Fruit fly (Drosophila melanogaster) whole organism, embryonic: ENCODE results near the gene pck.

Source experiments
- Abd-B ChIP-seq: fragments of 200-800 bp; sonication (Bioruptor generic); optimal IDR thresholded peaks from 2 replicates; lab custom pipeline; 2018; ENCODE audit warnings: missing biosample characterization, mild to moderate bottlenecking, missing genetic modification characterization, moderate library complexity
- Atf-2 ChIP-seq: fragments of 200-800 bp; sonication (Bioruptor generic); optimal IDR thresholded peaks from 2 replicates; lab custom pipeline; 2016; ENCODE audit warnings: missing biosample characterization, missing genetic modification characterization
- B-H2 ChIP-seq: fragments of 200-800 bp; sonication (Bioruptor generic); optimal IDR thresholded peaks from 2 replicates; lab custom pipeline; 2018; ENCODE audit warnings: missing biosample characterization, mild to moderate bottlenecking, missing genetic modification characterization
- Blimp-1 ChIP-seq: fragments of 200-800 bp; sonication (Bioruptor generic); optimal IDR thresholded peaks from 3 replicates; lab custom pipeline; 2018; ENCODE audit warnings: missing biosample characterization, missing genetic modification characterization, mild to moderate bottlenecking, moderate library complexity, missing genetic modification reagents
- CG10565 ChIP-seq: fragments of 200-800 bp; sonication (Bioruptor generic); optimal IDR thresholded peaks from 3 replicates; lab custom pipeline; 2016; ENCODE audit warnings: missing biosample characterization, mild to moderate bottlenecking, missing genetic modification characterization
- CG11504 ChIP-seq: fragments of 200-800 bp; sonication (Bioruptor generic); optimal IDR thresholded peaks from 3 replicates; lab custom pipeline; 2019; ENCODE audit warnings: missing biosample characterization, mild to moderate bottlenecking, missing genetic modification characterization, moderate library complexity
- CG11560 ChIP-seq: fragments of 200-800 bp; sonication (Bioruptor generic); IDR thresholded peaks from 3 replicates; pipeline ENCODE4 v1.3.6; 2022; ENCODE audit warnings: missing biosample characterization, missing genetic modification characterization
- CG12219 ChIP-seq: fragments of 200-800 bp; sonication (Bioruptor generic); optimal IDR thresholded peaks from 3 replicates; lab custom pipeline; 2018; ENCODE audit warnings: missing biosample characterization, mild to moderate bottlenecking, missing genetic modification characterization
- CG1233 ChIP-seq: fragments of 200-800 bp; sonication (Bioruptor generic); optimal IDR thresholded peaks from 4 replicates; lab custom pipeline; 2018; ENCODE audit warnings: missing biosample characterization, mild to moderate bottlenecking, missing genetic modification characterization
- CG13624 ChIP-seq: fragments of 200-800 bp; sonication (Bioruptor generic); optimal IDR thresholded peaks from 2 replicates; lab custom pipeline; 2016; ENCODE audit warnings: missing biosample characterization, missing genetic modification characterization
- CG16779 ChIP-seq: fragments of 200-800 bp; sonication (Bioruptor generic); IDR thresholded peaks from 2 replicates; pipeline ENCODE4 v1.3.6; 2022; ENCODE audit warnings: missing biosample characterization, missing genetic modification characterization
- CG17361 ChIP-seq: fragments of 200-800 bp; sonication (Bioruptor generic); IDR thresholded peaks from 3 replicates; pipeline ENCODE4 v1.3.6; 2022; ENCODE audit warnings: missing biosample characterization, missing genetic modification characterization
- CG17612 ChIP-seq: fragments of 200-800 bp; sonication (Bioruptor generic); IDR thresholded peaks from 2 replicates; pipeline ENCODE4 v1.3.6; 2022; ENCODE audit warnings: missing biosample characterization, missing genetic modification characterization
- CG1792 ChIP-seq: fragments of 200-800 bp; sonication (Bioruptor generic); optimal IDR thresholded peaks from 2 replicates; lab custom pipeline; 2016; ENCODE audit warnings: missing biosample characterization, missing genetic modification characterization
- CG18764 ChIP-seq: fragments of 200-800 bp; sonication (Bioruptor generic); optimal IDR thresholded peaks from 3 replicates; lab custom pipeline; 2016; ENCODE audit warnings: missing biosample characterization, missing genetic modification characterization
- CG2875 ChIP-seq: fragments of 200-800 bp; sonication (Bioruptor generic); optimal IDR thresholded peaks from 2 replicates; lab custom pipeline; 2017; ENCODE audit warnings: missing biosample characterization, mild to moderate bottlenecking, missing genetic modification characterization, missing genetic modification reagents
- CG3407 ChIP-seq: fragments of 200-800 bp; sonication (Bioruptor generic); optimal IDR thresholded peaks from 2 replicates; lab custom pipeline; 2018; ENCODE audit warnings: missing biosample characterization, mild to moderate bottlenecking, missing genetic modification characterization
- CG3995 ChIP-seq: fragments of 200-800 bp; sonication (Bioruptor generic); optimal IDR thresholded peaks from 3 replicates; lab custom pipeline; 2016; ENCODE audit warnings: missing biosample characterization, missing genetic modification characterization
- CG4424 ChIP-seq: fragments of 200-800 bp; sonication (Bioruptor generic); optimal IDR thresholded peaks from 3 replicates; lab custom pipeline; 2016; ENCODE audit warnings: missing biosample characterization, missing genetic modification characterization
- CG4617 ChIP-seq: fragments of 200-800 bp; sonication (Bioruptor generic); optimal IDR thresholded peaks from 3 replicates; lab custom pipeline; 2016; ENCODE audit warnings: missing biosample characterization, missing genetic modification characterization, borderline replicate concordance
- CG7271 ChIP-seq: fragments of 200-800 bp; sonication (Bioruptor generic); optimal IDR thresholded peaks from 2 replicates; lab custom pipeline; 2018; ENCODE audit warnings: missing biosample characterization, mild to moderate bottlenecking, missing genetic modification characterization, moderate library complexity
- CG7556 ChIP-seq: fragments of 200-800 bp; sonication (Bioruptor generic); optimal IDR thresholded peaks from 2 replicates; lab custom pipeline; 2017; ENCODE audit warnings: missing biosample characterization, mild to moderate bottlenecking, missing genetic modification characterization
- CHES-1-like ChIP-seq: fragments of 200-800 bp; sonication (Bioruptor generic); optimal IDR thresholded peaks from 2 replicates; lab custom pipeline; 2016; ENCODE audit warnings: missing biosample characterization, missing genetic modification characterization
- CTCF ChIP-seq: fragments of 200-800 bp; sonication (Bioruptor generic); optimal IDR thresholded peaks from 2 replicates; lab custom pipeline; 2017; ENCODE audit warnings: missing biosample characterization, mild to moderate bottlenecking, missing genetic modification characterization, moderate library complexity
- Camta ChIP-seq: fragments of 200-800 bp; sonication (Bioruptor generic); optimal IDR thresholded peaks from 2 replicates; lab custom pipeline; 2016; ENCODE audit warnings: missing biosample characterization, missing genetic modification characterization
- D ChIP-seq, 2 experiments: fragments of 200-800 bp in 1 of 2; fragments of >200 bp in 1 of 2; sonication (Bioruptor generic) in 1 of 2; optimal IDR thresholded peaks; 2 replicates in 1 of 2; 3 replicates in 1 of 2; lab custom pipeline; 2017; ENCODE audit warnings: mild to moderate bottlenecking in 1 of 2, missing biosample characterization in 1 of 2, missing genetic modification characterization in 1 of 2, missing genetic modification reagents in 1 of 2
- Eip74EF ChIP-seq, 2 experiments: fragments of 200-800 bp in 1 of 2; fragments of >200 bp in 1 of 2; sonication (Bioruptor generic) in 1 of 2; optimal IDR thresholded peaks; 2 replicates each; lab custom pipeline; 2017 to 2019; ENCODE audit warnings: missing biosample characterization in 2 of 2, missing genetic modification characterization in 2 of 2, mild to moderate bottlenecking in 1 of 2, moderate library complexity in 1 of 2
- Ets65A ChIP-seq: fragments of 200-800 bp; sonication (Bioruptor generic); peaks from one replicate; lab custom pipeline; 2016; ENCODE audit warnings: missing biosample characterization, missing genetic modification characterization
- Hr3 ChIP-seq: fragments of 200-800 bp; sonication (Bioruptor generic); optimal IDR thresholded peaks from 3 replicates; lab custom pipeline; 2016; ENCODE audit warnings: missing biosample characterization, missing genetic modification characterization
- Neu2 ChIP-seq: fragments of 200-800 bp; sonication (Bioruptor generic); optimal IDR thresholded peaks from 3 replicates; lab custom pipeline; 2016; ENCODE audit warnings: missing biosample characterization, missing genetic modification characterization, borderline replicate concordance
- Oaz ChIP-seq: fragments of 200-800 bp; sonication (Bioruptor generic); IDR thresholded peaks from 2 replicates; pipeline ENCODE4 v1.3.6; 2022; ENCODE audit warnings: missing biosample characterization, missing genetic modification characterization
- ap ChIP-seq: fragments of 200-800 bp; sonication (Bioruptor generic); IDR thresholded peaks from 2 replicates; pipeline ENCODE4 v1.3.6; 2022; ENCODE audit warnings: missing biosample characterization, missing genetic modification characterization
- btn ChIP-seq: fragments of 200-800 bp; sonication (Bioruptor generic); optimal IDR thresholded peaks from 2 replicates; lab custom pipeline; 2016; ENCODE audit warnings: missing biosample characterization, missing genetic modification characterization
- cad ChIP-seq: fragments of >200 bp; optimal IDR thresholded peaks from 2 replicates; lab custom pipeline; 2017; ENCODE audit warnings: missing biosample characterization, missing genetic modification characterization
- cas ChIP-seq: fragments of 200-800 bp; sonication (Bioruptor generic); IDR thresholded peaks from 2 replicates; pipeline ENCODE4 v1.3.6; 2022; ENCODE audit warnings: missing biosample characterization, missing genetic modification characterization
- corto ChIP-seq: fragments of 200-800 bp; sonication (Bioruptor generic); optimal IDR thresholded peaks from 2 replicates; lab custom pipeline; 2016; ENCODE audit warnings: missing biosample characterization, mild to moderate bottlenecking, missing genetic modification characterization, moderate library complexity
- crc ChIP-seq: fragments of 200-800 bp; sonication (Bioruptor generic); optimal IDR thresholded peaks from 2 replicates; lab custom pipeline; 2016; ENCODE audit warnings: missing biosample characterization, missing genetic modification characterization
- dmrt11E ChIP-seq: fragments of 200-800 bp; sonication (Bioruptor generic); optimal IDR thresholded peaks from 3 replicates; lab custom pipeline; 2018; ENCODE audit warnings: missing biosample characterization, mild to moderate bottlenecking, missing genetic modification characterization, moderate library complexity
- gfzf ChIP-seq: fragments of 200-800 bp; sonication (Bioruptor generic); optimal IDR thresholded peaks from 2 replicates; lab custom pipeline; 2016; ENCODE audit warnings: missing biosample characterization, mild to moderate bottlenecking, missing genetic modification characterization, moderate library complexity
- grn ChIP-seq: fragments of 200-800 bp; sonication (Bioruptor generic); optimal IDR thresholded peaks from 3 replicates; lab custom pipeline; 2017; ENCODE audit warnings: missing biosample characterization, missing genetic modification characterization
- jing ChIP-seq: fragments of 200-800 bp; sonication (Bioruptor generic); optimal IDR thresholded peaks from 2 replicates; lab custom pipeline; 2018; ENCODE audit warnings: missing biosample characterization, mild to moderate bottlenecking, missing genetic modification characterization
- maf-S ChIP-seq: fragments of 200-800 bp; sonication (Bioruptor generic); optimal IDR thresholded peaks from 2 replicates; lab custom pipeline; 2016; ENCODE audit warnings: missing biosample characterization, missing genetic modification characterization
- nerfin-2 ChIP-seq: fragments of 200-800 bp; sonication (Bioruptor generic); IDR thresholded peaks from 2 replicates; pipeline ENCODE4 v1.3.6; 2022; ENCODE audit warnings: missing biosample characterization, missing genetic modification characterization; ENCODE audit not compliant: partially characterized antibody
- org-1 ChIP-seq: fragments of 200-800 bp; sonication (Bioruptor generic); optimal IDR thresholded peaks from 2 replicates; lab custom pipeline; 2017; ENCODE audit warnings: missing biosample characterization, missing genetic modification characterization
- pan ChIP-seq, 4 experiments: fragments of >200 bp in 3 of 4; fragments of 200-800 bp in 1 of 4; sonication (Bioruptor generic) in 1 of 4; optimal IDR thresholded peaks in 3 of 4; IDR thresholded peaks in 1 of 4; 2 replicates each; pipeline versions ENCODE4 v1.3.6 to Lab custom; 2017 to 2022; ENCODE audit warnings: missing biosample characterization in 2 of 4, missing genetic modification characterization in 2 of 4, mixed read lengths in 1 of 4
- pb ChIP-seq: fragments of 200-800 bp; sonication (Bioruptor generic); optimal IDR thresholded peaks from 3 replicates; lab custom pipeline; 2016; ENCODE audit warnings: missing biosample characterization, missing genetic modification characterization
- pros ChIP-seq: fragments of 200-800 bp; sonication (Bioruptor generic); optimal IDR thresholded peaks from 3 replicates; lab custom pipeline; 2019; ENCODE audit warnings: missing biosample characterization, mild to moderate bottlenecking, missing genetic modification characterization, moderate library complexity
- sd ChIP-seq: fragments of 200-800 bp; sonication (Bioruptor generic); optimal IDR thresholded peaks from 3 replicates; lab custom pipeline; 2018; ENCODE audit warnings: missing biosample characterization, mild to moderate bottlenecking, missing genetic modification characterization, moderate library complexity
- sug ChIP-seq: fragments of 200-800 bp; optimal IDR thresholded peaks from 2 replicates; lab custom pipeline; 2019; ENCODE audit warnings: missing biosample characterization, mild to moderate bottlenecking, missing genetic modification characterization, moderate library complexity
- tll ChIP-seq, 2 experiments: fragments of 200-800 bp in 1 of 2; fragments of >200 bp in 1 of 2; sonication (Bioruptor generic) in 1 of 2; optimal IDR thresholded peaks; 2 replicates each; lab custom pipeline; 2017 to 2019; ENCODE audit warnings: missing biosample characterization in 2 of 2, missing genetic modification characterization in 2 of 2, mild to moderate bottlenecking in 1 of 2, moderate library complexity in 1 of 2

pck gene

DNA sequence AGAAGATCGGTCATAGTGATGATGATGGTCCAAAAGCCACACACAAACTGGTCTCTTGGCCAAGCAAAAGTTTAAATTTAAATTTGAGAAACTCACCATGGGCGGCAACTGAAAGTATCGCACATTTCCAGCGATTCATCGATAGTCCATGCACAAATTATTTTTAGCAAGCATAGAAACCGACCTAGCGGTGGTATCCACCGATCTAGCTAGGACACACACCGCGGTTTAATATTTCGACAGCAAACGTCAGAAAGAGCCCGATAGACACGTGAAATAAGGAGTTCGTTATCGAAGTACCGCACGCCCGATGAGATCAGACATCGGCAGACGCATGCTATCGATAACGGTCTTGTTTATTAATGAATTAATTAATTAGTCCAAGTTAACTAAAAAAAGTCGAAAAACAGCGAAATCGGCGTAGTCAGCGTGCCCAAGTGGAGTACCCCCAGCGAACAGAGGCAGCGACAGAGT, 42.3 kb downstream of the pck start, which contains the start of gene CG14795 (continued):
- TF ChIP-seq gfzf (GFP tag; lab: Kevin White, UChicago) (peak; percentile 89), org-1 (no peak), CG10565 (GFP tag; lab: Kevin White, UChicago) (no peak), cad (GFP tag; lab: Kevin White, UChicago) (no peak), ap (GFP tag; lab: Robert Waterston, UW) (no peak), CG11560 (tag; lab: Robert Waterston, UW) (peak; percentile 69; the same call in 2 of the 3 replicates), nerfin-2 (GFP tag; lab: Robert Waterston, UW) (peak; percentile 93), jing (GFP tag; lab: Kevin White, UChicago) (no peak), Abd-B (peak; percentile 43), Oaz (no peak), crc (GFP tag; lab: Kevin White, UChicago) (no peak), dmrt11E (tag; lab: Kevin White, UChicago) (peak; percentile 8), CHES-1-like (peak; percentile 75), grn (GFP tag; lab: Kevin White, UChicago) (no peak), corto (GFP tag; lab: Kevin White, UChicago) (no peak), Blimp-1 (GFP tag; lab: Kevin White, UChicago) (peak; percentile 4), pb (GFP tag; lab: Kevin White, UChicago) (no peak), cas (GFP tag; lab: Robert Waterston, UW) (peak; percentile 48; the same call in 1 of the 2 replicates), CG17612 (no peak), CG1792 (peak; percentile 66), CG3407 (GFP tag; lab: Kevin White, UChicago) (no peak), Camta (GFP tag; lab: Kevin White, UChicago) (no peak), tll (GFP tag; optimal IDR thresholded peaks at IDR 0.05; lab: Kevin White, UChicago) (no peak), pros (GFP tag; lab: Kevin White, UChicago) (no peak), Eip74EF (GFP tag; optimal IDR thresholded peaks at IDR 0.05; lab: Kevin White, UChicago) (no peak), CTCF (GFP tag; lab: Kevin White, UChicago) (peak; percentile 66), CG18764 (GFP tag; lab: Kevin White, UChicago) (peak; percentile 99), maf-S (no peak), CG13624 (GFP tag; lab: Kevin White, UChicago) (peak; percentile 60), CG1233 (GFP tag; lab: Kevin White, UChicago) (no peak), CG4424 (no peak), D (optimal IDR thresholded peaks at IDR 0.05; lab: Kevin White, UChicago) (no peak), D (GFP tag; optimal IDR thresholded peaks at IDR 0.05; lab: Kevin White, UChicago) (no peak), sug (peak; percentile 63), CG16779 (GFP tag; lab: Robert Waterston, UW) (no peak), CG7271 (tag; lab: Kevin White, UChicago) (no peak), pan (optimal IDR thresholded peaks at IDR 0.05; lab: Kevin White, UChicago) (no peak), pan (GFP tag; optimal IDR thresholded peaks at IDR 0.05 in 1 of 2, IDR thresholded peaks at IDR 0.05 in 1 of 2) (no peak), CG7556 (GFP tag; lab: Kevin White, UChicago) (peak; percentile 3), Neu2 (no peak), Atf-2 (GFP tag; lab: Kevin White, UChicago) (no peak), CG2875 (GFP tag; lab: Kevin White, UChicago) (no peak), CG11504 (tag; lab: Kevin White, UChicago) (peak; percentile 37), CG4617 (GFP tag; lab: Kevin White, UChicago) (peak; percentile 51), B-H2 (GFP tag; lab: Kevin White, UChicago) (peak; percentile 44), Hr3 (no peak), CG3995 (peak; percentile 38), CG12219 (GFP tag; lab: Kevin White, UChicago) (no peak), CG17361 (GFP tag; lab: Robert Waterston, UW) (peak; percentile 14; the same call in 1 of the 3 replicates), Ets65A (GFP tag; lab: Kevin White, UChicago) (peak; percentile 94), btn (no peak), sd (tag; lab: Kevin White, UChicago) (peak; percentile 67)
